Fruit fly (Drosophila melanogaster): Measurements from ENCODE around the gene Nek2.

Gene Nek2

dm6 chrX:7857873-7858272 is 33.6 kb downstream of the Nek2 start, which contains the start of gene CG1409:
Gene CG1409 (plus strand): TSS chrX:7858173.
- TF ChIP-seq noc (tag; optimal IDR thresholded peaks at IDR 0.05) = no peak

- no peak for TF ChIP-seq noc (tag; optimal IDR thresholded peaks at IDR 0.05)
Measured at dm6 chrX:7854144-7854543, 37.3 kb downstream of the Nek2 start, which contains the start of gene CG10920. Gene CG10920 (minus strand): TSS chrX:7854244.

Data from whole organism, larva.